Worm (Caenorhabditis elegans) whole organism, young adult: Measurements from ENCODE around the gene srsx-12.

ENCODE experiments used
- B0035.1 ChIP-seq: sonication (generic microtip); optimal IDR thresholded peaks from 2 replicates; lab custom pipeline; 2016; ENCODE audit warnings: missing genetic modification characterization, mild to moderate bottlenecking, missing compliant biosample characterization, missing genotype, missing genetic modification reagents
- C06A6.2 ChIP-seq: fragments of 200-800 bp; sonication (Bioruptor generic); conservative IDR thresholded peaks from 2 replicates; pipeline ENCODE4 v1.3.6; 2022; ENCODE audit warnings: missing genetic modification characterization, missing compliant biosample characterization
- T26A5.8 ChIP-seq: sonication (generic microtip); optimal IDR thresholded peaks from 2 replicates; lab custom pipeline; 2016; ENCODE audit warnings: missing genetic modification characterization, missing compliant biosample characterization
- aptf-2 ChIP-seq: fragments of 200-800 bp; sonication (Bioruptor generic); conservative IDR thresholded peaks from 2 replicates; pipeline ENCODE4 v1.3.6; 2022; ENCODE audit warnings: missing genetic modification reagents, missing genetic modification characterization, missing compliant biosample characterization
- dox-1 ChIP-seq: fragments of 200-800 bp; sonication (Bioruptor generic); IDR thresholded peaks from 2 replicates; pipeline ENCODE4 v1.3.6; 2022; ENCODE audit warnings: missing genetic modification reagents, missing genetic modification characterization, missing compliant biosample characterization
- him-1 ChIP-seq: sonication (generic microtip); optimal IDR thresholded peaks from 2 replicates; lab custom pipeline; 2016; ENCODE audit warnings: missing genotype, missing genetic modification reagents, missing genetic modification characterization, missing compliant biosample characterization
- lsl-1 ChIP-seq: fragments of 200-800 bp; sonication (Bioruptor generic); optimal IDR thresholded peaks from 2 replicates; lab custom pipeline; 2018; ENCODE audit warnings: mild to moderate bottlenecking, missing genetic modification characterization, moderate library complexity, missing compliant biosample characterization
- nhr-90 ChIP-seq: sonication (generic microtip); optimal IDR thresholded peaks from 2 replicates; lab custom pipeline; 2016; ENCODE audit warnings: missing genotype, mild to moderate bottlenecking, missing genetic modification characterization, missing compliant biosample characterization
- rcor-1 ChIP-seq: fragments of 200-800 bp; sonication (Bioruptor generic); IDR thresholded peaks from 2 replicates; pipeline ENCODE4 v1.3.6; 2022; ENCODE audit warnings: missing genetic modification reagents, missing genetic modification characterization, missing compliant biosample characterization
- rec-8 ChIP-seq, 2 experiments: sonication (generic microtip); optimal IDR thresholded peaks; 2 replicates each; lab custom pipeline; 2016; ENCODE audit warnings: mild to moderate bottlenecking in 2 of 2, missing genetic modification characterization in 2 of 2, missing genetic modification reagents in 2 of 2, missing genotype in 2 of 2, missing biosample characterization in 1 of 2, missing compliant biosample characterization in 1 of 2, moderate library complexity in 1 of 2
- snpc-1.1 ChIP-seq: sonication (generic microtip); optimal IDR thresholded peaks from 2 replicates; lab custom pipeline; 2017; ENCODE audit warnings: missing genetic modification characterization, mild to moderate bottlenecking, missing compliant biosample characterization, antibody characterized with exemption, moderate library complexity, missing genotype, missing genetic modification reagents; ENCODE audit not compliant: insufficient read depth
- snpc-4 ChIP-seq, 5 experiments: fragments of 150-350 bp in 1 of 5; sonication (generic microtip) in 4 of 5; optimal IDR thresholded peaks; 2 replicates each; lab custom pipeline; 2014 to 2018; ENCODE audit warnings: missing genetic modification characterization in 5 of 5, missing biosample characterization in 3 of 5, antibody characterized with exemption in 2 of 5, mild to moderate bottlenecking in 2 of 5, missing compliant biosample characterization in 2 of 5, missing genotype in 2 of 5, moderate library complexity in 2 of 5, missing genetic modification reagents in 1 of 5

DNA sequence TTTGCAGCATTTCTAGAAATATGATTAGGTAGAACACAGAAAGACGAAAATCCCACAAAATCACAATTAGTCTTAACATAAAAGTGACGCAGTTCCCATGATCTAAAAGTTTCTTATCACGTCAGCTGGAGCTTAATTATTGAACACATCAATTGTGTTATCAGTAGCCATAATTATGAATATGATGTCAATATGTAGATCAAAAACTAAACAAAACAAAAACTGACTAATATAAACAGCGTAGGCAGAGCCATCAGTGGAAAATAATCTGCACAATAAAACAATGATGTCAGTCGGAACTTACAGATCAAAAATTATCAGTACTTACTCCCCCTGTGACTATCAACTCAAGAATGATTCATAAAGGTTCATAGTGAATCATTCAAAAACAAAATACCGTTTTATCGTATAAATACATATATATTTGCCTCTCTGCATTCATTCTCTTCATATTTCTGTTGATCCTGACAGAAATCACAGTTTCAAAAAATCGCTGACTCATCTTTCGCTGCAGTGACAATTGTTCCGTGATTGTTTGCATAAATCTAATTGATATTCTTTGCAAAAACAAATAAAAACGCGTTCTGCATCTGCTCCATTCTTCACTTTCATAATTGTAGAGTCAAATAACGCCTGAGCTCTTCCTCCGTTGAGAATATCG lies 31.6 kb upstream of the srsx-12 start, which contains the start of gene srr-6:
- TF ChIP-seq snpc-1.1 (tag; lab: Kevin White, UChicago) (no peak), C06A6.2 (GFP tag; lab: Robert Waterston, UW) (no peak), lsl-1 (GFP tag; lab: Kevin White, UChicago) (no peak), dox-1 (GFP tag; lab: Robert Waterston, UW) (no peak), snpc-4 (GFP tag; optimal IDR thresholded peaks at IDR 0.05; lab: Kevin White, UChicago) (no peak), snpc-4 (tag; optimal IDR thresholded peaks at IDR 0.05; lab: Kevin White, UChicago) (no peak), T26A5.8 (no peak), B0035.1 (no peak), rec-8 (tag; optimal IDR thresholded peaks at IDR 0.05; lab: Kevin White, UChicago) (no peak), nhr-90 (no peak), aptf-2 (GFP tag; lab: Robert Waterston, UW) (no peak), rcor-1 (GFP tag; lab: Robert Waterston, UW) (no peak), him-1 (tag; lab: Kevin White, UChicago) (no peak)
